Fruit fly (Drosophila melanogaster) S2 (cell line): ENCODE data around the gene CG15209.

Experiments
- CG8478 ChIP-seq: fragments of >200 bp; optimal IDR thresholded peaks from 2 replicates; lab custom pipeline; 2018
- CTCF ChIP-seq, 2 experiments: fragments of >200 bp; optimal IDR thresholded peaks; 2 replicates each; lab custom pipeline; 2018

Gene CG15209

dm6 chrX:10854686-10855085 is 12.7 kb downstream of the CG15209 start, which contains the start of gene feo:
Gene feo (minus strand): TSS chrX:10854869.
- TF ChIP-seq CTCF (optimal IDR thresholded peaks at IDR 0.05; lab: Kevin White, UChicago), result peak in 1 of 2 experiments; percentile 25
- TF ChIP-seq CG8478 (lab: Kevin White, UChicago), result no peak

DNA sequence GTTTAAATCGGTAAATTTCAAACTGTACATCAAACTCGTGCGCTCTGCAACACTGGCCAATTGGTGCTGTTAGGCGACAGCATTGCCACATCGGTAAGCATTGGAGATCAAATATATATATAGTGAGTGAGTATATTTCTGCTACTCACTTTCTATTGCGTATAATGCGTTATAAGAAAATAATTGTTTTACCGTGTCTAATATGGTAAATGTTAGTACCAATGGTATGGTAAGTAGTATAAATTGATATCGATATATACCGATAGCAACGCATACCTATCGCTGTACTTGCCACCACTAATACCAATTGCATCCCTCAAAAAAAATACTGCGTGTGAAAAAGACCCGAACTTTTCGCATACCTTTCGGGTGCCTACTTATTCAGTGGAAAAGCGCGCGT is 15.4 kb downstream of the CG15209 start, which contains the start of the genes sofe and CG2186:
Gene sofe, minus strand, starts transcription at position 38 of the 400 bp plus-strand sequence.
Gene CG2186, plus strand, starts transcription at position 280 of the 400 bp plus-strand sequence.
- no peak for TF ChIP-seq CG8478 (lab: Kevin White, UChicago)
- peak in 1 of 2 experiments; percentile 23 for TF ChIP-seq CTCF (optimal IDR thresholded peaks at IDR 0.05; lab: Kevin White, UChicago)

dm6 chrX:10857853-10858252 is 15.8 kb downstream of the CG15209 start:
- TF ChIP-seq CG8478 (lab: Kevin White, UChicago), result no peak
- no peak for TF ChIP-seq CTCF (optimal IDR thresholded peaks at IDR 0.05; lab: Kevin White, UChicago)

- peak in 1 of 2 experiments; percentile 14 for TF ChIP-seq CTCF (optimal IDR thresholded peaks at IDR 0.05; lab: Kevin White, UChicago)
- no peak for TF ChIP-seq CG8478 (lab: Kevin White, UChicago)
These were observed 23.8 kb downstream of the CG15209 start for dm6 chrX:10865580-10866331.

DNA sequence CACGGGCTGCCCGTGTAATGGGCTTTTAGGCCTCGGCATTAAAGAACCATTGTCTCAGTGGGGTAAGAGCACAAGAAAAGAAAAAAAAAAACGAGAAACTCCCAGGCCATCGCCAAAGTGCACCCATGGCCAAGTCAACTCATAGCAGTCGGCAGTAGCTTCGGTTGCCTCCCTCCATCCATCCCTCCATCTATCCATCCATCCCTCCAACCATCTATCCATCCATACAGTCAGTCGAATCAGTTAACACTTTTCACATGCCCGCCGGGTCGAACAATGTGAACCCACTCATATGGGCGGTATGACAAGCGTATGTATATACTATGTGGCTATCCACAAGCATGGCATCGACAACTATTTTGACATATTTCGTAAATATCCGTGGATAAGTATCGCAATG is 25.7 kb downstream of the CG15209 start:
- TF ChIP-seq CG8478 (lab: Kevin White, UChicago), result no peak
- no peak for TF ChIP-seq CTCF (optimal IDR thresholded peaks at IDR 0.05; lab: Kevin White, UChicago)

- TF ChIP-seq CG8478 (lab: Kevin White, UChicago) (no peak), CTCF (optimal IDR thresholded peaks at IDR 0.05; lab: Kevin White, UChicago) (no peak)
These were observed 27.0 kb downstream of the CG15209 start, which contains the start of gene CG2157 for dm6 chrX:10869045-10869444. Gene CG2157 (plus strand): TSS chrX:10869284.

DNA sequence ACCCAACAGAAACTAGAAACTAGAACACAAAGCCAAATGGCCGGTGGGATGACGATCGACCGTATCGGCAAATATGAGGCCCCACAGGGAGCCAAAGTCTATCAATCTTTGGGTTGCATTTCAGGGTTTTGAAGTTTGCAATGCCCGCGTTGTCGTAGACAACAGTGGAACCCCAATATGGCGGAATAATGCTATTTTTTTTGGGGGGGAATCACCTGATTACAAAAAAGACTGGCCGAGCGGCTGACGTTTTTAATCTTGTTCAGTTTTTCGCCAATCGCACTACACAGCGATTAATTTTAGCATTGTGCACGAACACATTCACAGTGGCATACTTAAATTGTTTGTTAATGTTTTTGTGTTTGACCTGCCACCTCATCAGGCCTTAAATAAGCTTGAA is 34.4 kb downstream of the CG15209 start:
- TF ChIP-seq CTCF (optimal IDR thresholded peaks at IDR 0.05; lab: Kevin White, UChicago) (no peak), CG8478 (lab: Kevin White, UChicago) (no peak)

dm6 chrX:10877087-10877935 is 35.3 kb downstream of the CG15209 start, which contains the start of gene CG1637:
Gene CG1637 (minus strand): TSS chrX:10877893.
- TF ChIP-seq CTCF (optimal IDR thresholded peaks at IDR 0.05; lab: Kevin White, UChicago), result no peak
- no peak for TF ChIP-seq CG8478 (lab: Kevin White, UChicago)

dm6 chrX:10882786-10883185 is 40.8 kb downstream of the CG15209 start:
- TF ChIP-seq CTCF (optimal IDR thresholded peaks at IDR 0.05; lab: Kevin White, UChicago) (no peak), CG8478 (lab: Kevin White, UChicago) (no peak)

DNA sequence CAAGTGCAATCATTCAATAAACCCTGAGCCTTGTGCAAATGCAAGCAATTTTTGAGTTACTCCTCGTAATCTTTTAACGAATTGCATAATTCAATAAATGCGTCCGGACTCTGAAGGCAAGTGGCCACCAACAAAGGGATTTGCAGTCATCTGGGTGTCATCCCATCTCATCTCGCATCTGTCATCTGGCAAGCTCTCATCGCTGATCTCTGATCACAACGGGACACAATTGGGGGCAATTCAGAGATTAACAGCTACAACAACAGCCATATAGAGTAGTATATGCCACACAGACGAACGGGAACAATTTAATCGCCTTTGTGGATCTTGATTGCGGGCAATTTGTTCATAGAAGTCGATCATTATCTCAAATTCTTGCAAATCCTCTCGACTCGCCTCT is 41.7 kb downstream of the CG15209 start:
- TF ChIP-seq CG8478 (lab: Kevin White, UChicago) (no peak), CTCF (optimal IDR thresholded peaks at IDR 0.05; lab: Kevin White, UChicago) (no peak)

DNA sequence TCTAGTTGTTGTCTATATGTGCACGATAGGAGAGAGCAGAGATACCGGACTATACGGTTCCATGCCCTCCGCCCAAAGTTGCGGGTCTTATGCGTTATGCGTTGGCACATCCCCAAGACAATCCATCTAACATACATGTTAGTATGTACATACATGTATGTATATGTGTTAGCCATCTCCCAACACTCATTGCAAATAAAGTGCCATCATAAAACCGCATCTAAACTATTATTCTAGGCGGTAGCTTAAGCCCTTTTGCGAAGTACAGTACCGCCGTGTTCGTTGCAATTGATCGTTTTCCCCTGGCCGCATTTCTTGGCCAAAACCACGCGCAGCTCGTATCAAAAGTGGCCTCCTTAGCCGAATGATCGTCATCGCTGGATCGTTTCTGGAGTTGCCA is 44.4 kb downstream of the CG15209 start:
- TF ChIP-seq CG8478 (lab: Kevin White, UChicago), result no peak
- no peak for TF ChIP-seq CTCF (optimal IDR thresholded peaks at IDR 0.05; lab: Kevin White, UChicago)

dm6 chrX:10887643-10888042 is 45.6 kb downstream of the CG15209 start:
- TF ChIP-seq CG8478 (lab: Kevin White, UChicago) (no peak), CTCF (optimal IDR thresholded peaks at IDR 0.05; lab: Kevin White, UChicago) (no peak)

- TF ChIP-seq CTCF (optimal IDR thresholded peaks at IDR 0.05; lab: Kevin White, UChicago) (no peak), CG8478 (lab: Kevin White, UChicago) (no peak)
These were observed 48.1 kb downstream of the CG15209 start for dm6 chrX:10889955-10890617.

DNA sequence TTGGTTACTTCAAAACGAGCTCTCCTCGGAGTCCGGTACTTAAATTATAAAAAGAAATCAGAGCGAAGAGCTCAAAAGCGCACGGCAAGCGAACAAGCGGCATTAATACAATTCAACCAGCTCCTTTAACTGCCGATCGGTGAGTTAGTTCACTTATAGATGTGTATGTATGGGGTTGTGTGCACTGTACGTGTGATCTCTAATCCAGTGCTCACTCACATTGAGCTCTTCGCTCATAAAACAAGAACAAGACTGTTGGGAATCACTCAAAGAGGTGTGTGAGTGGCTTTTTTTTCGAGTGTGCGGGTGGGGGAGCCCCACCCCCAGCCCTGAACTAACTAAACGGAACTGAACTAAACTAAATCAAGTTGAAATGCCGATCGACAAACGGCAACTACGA is 49.1 kb downstream of the CG15209 start, which contains the start of gene Ork1:
Gene Ork1, minus strand, starts transcription at position 101 of the 400 bp plus-strand sequence.
- no peak for TF ChIP-seq CG8478 (lab: Kevin White, UChicago)
- TF ChIP-seq CTCF (optimal IDR thresholded peaks at IDR 0.05; lab: Kevin White, UChicago), result no peak
